Worm (Caenorhabditis elegans) whole organism, early embryonic: ENCODE data around the gene F47B10.6.

Source experiments
- ama-1 ChIP-seq: fragments of 150-350 bp; optimal IDR thresholded peaks from 2 replicates; lab custom pipeline; 2014
- hmg-4 ChIP-seq: fragments of 200-800 bp; sonication (Bioruptor generic); optimal IDR thresholded peaks from 2 replicates; lab custom pipeline; 2018; ENCODE audit warnings: mild to moderate bottlenecking, missing genetic modification characterization, missing compliant biosample characterization
- hnd-1 ChIP-seq: sonication (generic microtip); optimal IDR thresholded peaks from 2 replicates; lab custom pipeline; 2016; ENCODE audit warnings: missing genetic modification characterization, missing compliant biosample characterization
- pes-1 ChIP-seq: fragments of 200-800 bp; sonication (Bioruptor generic); IDR thresholded peaks from 2 replicates; pipeline ENCODE4 v1.3.6; 2022; ENCODE audit warnings: missing genetic modification reagents, missing genetic modification characterization, missing compliant biosample characterization
- tbx-11 ChIP-seq: fragments of 200-800 bp; sonication (Bioruptor generic); IDR thresholded peaks from 2 replicates; pipeline ENCODE4 v1.3.6; 2022; ENCODE audit warnings: missing genetic modification characterization, missing compliant biosample characterization

- TF ChIP-seq tbx-11 (GFP tag; lab: Robert Waterston, UW) (no peak), ama-1 (lab: Kevin White, UChicago) (no peak), hnd-1 (no peak), hmg-4 (GFP tag; lab: Kevin White, UChicago) (no peak), pes-1 (no peak)
Observed at ce11 chrX:10880509-10880908, 7.8 kb upstream of the F47B10.6 start, which contains the start of gene T21E8.4.
